Fruit fly (Drosophila melanogaster) S2 (cell line): Measurements from ENCODE around the gene CG5087.

Source experiments
- CG8478 ChIP-seq: fragments of >200 bp; optimal IDR thresholded peaks from 2 replicates; lab custom pipeline; 2018
- CTCF ChIP-seq, 2 experiments: fragments of >200 bp; optimal IDR thresholded peaks; 2 replicates each; lab custom pipeline; 2018

The CG5087 gene

dm6 chr3L:9028057-9028456 lies 30.1 kb downstream of the CG5087 start:
- TF ChIP-seq CG8478 (lab: Kevin White, UChicago) (no peak), CTCF (optimal IDR thresholded peaks at IDR 0.05; lab: Kevin White, UChicago) (no peak)

dm6 chr3L:9029183-9029789 lies 31.3 kb downstream of the CG5087 start:
- TF ChIP-seq CTCF (optimal IDR thresholded peaks at IDR 0.05; lab: Kevin White, UChicago) (no peak), CG8478 (lab: Kevin White, UChicago) (no peak)

dm6 chr3L:9032871-9033270 lies 34.9 kb downstream of the CG5087 start:
- TF ChIP-seq CTCF (optimal IDR thresholded peaks at IDR 0.05; lab: Kevin White, UChicago) (no peak), CG8478 (lab: Kevin White, UChicago) (no peak)

dm6 chr3L:9033537-9033936 lies 35.6 kb downstream of the CG5087 start:
- no peak for TF ChIP-seq CG8478 (lab: Kevin White, UChicago)
- TF ChIP-seq CTCF (optimal IDR thresholded peaks at IDR 0.05; lab: Kevin White, UChicago) = no peak

dm6 chr3L:9033999-9034626 lies 36.1 kb downstream of the CG5087 start:
- no peak for TF ChIP-seq CG8478 (lab: Kevin White, UChicago)
- no peak for TF ChIP-seq CTCF (optimal IDR thresholded peaks at IDR 0.05; lab: Kevin White, UChicago)

- no peak for TF ChIP-seq CTCF (optimal IDR thresholded peaks at IDR 0.05; lab: Kevin White, UChicago)
- TF ChIP-seq CG8478 (lab: Kevin White, UChicago) = no peak
These were observed 39.6 kb downstream of the CG5087 start for dm6 chr3L:9037608-9038007.

dm6 chr3L:9039189-9039588 lies 41.2 kb downstream of the CG5087 start:
- TF ChIP-seq CTCF (optimal IDR thresholded peaks at IDR 0.05; lab: Kevin White, UChicago) = no peak
- no peak for TF ChIP-seq CG8478 (lab: Kevin White, UChicago)

- TF ChIP-seq CTCF (optimal IDR thresholded peaks at IDR 0.05; lab: Kevin White, UChicago) (peak in 1 of 2 experiments; percentile 27), CG8478 (lab: Kevin White, UChicago) (no peak)
These were observed 43.1 kb downstream of the CG5087 start, which contains the start of gene Doc1 for dm6 chr3L:9041042-9041477. Doc1 (plus strand) TSS chr3L:9041375.

- TF ChIP-seq CTCF (optimal IDR thresholded peaks at IDR 0.05; lab: Kevin White, UChicago) (no peak), CG8478 (lab: Kevin White, UChicago) (no peak)
These were observed 44.4 kb downstream of the CG5087 start for dm6 chr3L:9042200-9042988.

- no peak for TF ChIP-seq CTCF (optimal IDR thresholded peaks at IDR 0.05; lab: Kevin White, UChicago)
These were observed 45.7 kb downstream of the CG5087 start for dm6 chr3L:9043648-9044047.

dm6 chr3L:9044896-9045295 lies 46.9 kb downstream of the CG5087 start:
- TF ChIP-seq CG8478 (lab: Kevin White, UChicago) (no peak), CTCF (optimal IDR thresholded peaks at IDR 0.05; lab: Kevin White, UChicago) (no peak)

- TF ChIP-seq CTCF (optimal IDR thresholded peaks at IDR 0.05; lab: Kevin White, UChicago) = no peak
- TF ChIP-seq CG8478 (lab: Kevin White, UChicago) = no peak
These were observed 47.3 kb downstream of the CG5087 start for dm6 chr3L:9045318-9045717.

- TF ChIP-seq CG8478 (lab: Kevin White, UChicago) (no peak), CTCF (optimal IDR thresholded peaks at IDR 0.05; lab: Kevin White, UChicago) (no peak)
These were observed 48.3 kb downstream of the CG5087 start for dm6 chr3L:9046274-9046673.

dm6 chr3L:9047062-9047461 lies 49.1 kb downstream of the CG5087 start, which contains the start of gene Argk2:
Argk2 (plus strand) TSS chr3L:9047439.
- TF ChIP-seq CG8478 (lab: Kevin White, UChicago) = no peak
- TF ChIP-seq CTCF (optimal IDR thresholded peaks at IDR 0.05; lab: Kevin White, UChicago) = peak in 1 of 2 experiments; percentile 60
